Fruit fly (Drosophila melanogaster) whole organism, embryonic: ENCODE results near the gene alpha-Est1.

ENCODE experiments used
- Bdp1 ChIP-seq: fragments of 200-800 bp; sonication (Bioruptor generic); optimal IDR thresholded peaks from 3 replicates; lab custom pipeline; 2016; ENCODE audit warnings: missing biosample characterization, missing genetic modification characterization
- C15 ChIP-seq: fragments of 200-800 bp; sonication (Bioruptor generic); IDR thresholded peaks from 3 replicates; pipeline ENCODE4 v1.3.6; 2022; ENCODE audit warnings: missing biosample characterization, missing genetic modification characterization
- CG12071 ChIP-seq: fragments of 200-800 bp; sonication (Bioruptor generic); optimal IDR thresholded peaks from 3 replicates; lab custom pipeline; 2018; ENCODE audit warnings: missing biosample characterization, mild to moderate bottlenecking, missing genetic modification characterization
- CG12104 ChIP-seq: fragments of 200-800 bp; sonication (Bioruptor generic); optimal IDR thresholded peaks from 3 replicates; lab custom pipeline; 2016; ENCODE audit warnings: missing biosample characterization, missing genetic modification characterization
- CG12391 ChIP-seq: fragments of 200-800 bp; sonication (Bioruptor generic); optimal IDR thresholded peaks from 3 replicates; lab custom pipeline; 2018; ENCODE audit warnings: missing biosample characterization, mild to moderate bottlenecking, missing genetic modification characterization, moderate library complexity
- CG14441 ChIP-seq: fragments of 200-800 bp; sonication (Bioruptor generic); IDR thresholded peaks from 2 replicates; pipeline ENCODE4 v1.3.6; 2022; ENCODE audit warnings: missing biosample characterization, missing genetic modification characterization
- CG15479 ChIP-seq: fragments of 200-800 bp; sonication (Bioruptor generic); optimal IDR thresholded peaks from 3 replicates; lab custom pipeline; 2019; ENCODE audit warnings: missing biosample characterization, mild to moderate bottlenecking, missing genetic modification characterization, moderate library complexity
- CG15696 ChIP-seq: fragments of 200-800 bp; sonication (Bioruptor generic); optimal IDR thresholded peaks from 2 replicates; lab custom pipeline; 2019; ENCODE audit warnings: missing biosample characterization, mild to moderate bottlenecking, missing genetic modification characterization, moderate library complexity
- CG1603 ChIP-seq: fragments of 200-800 bp; sonication (Bioruptor generic); optimal IDR thresholded peaks from 2 replicates; lab custom pipeline; 2019; ENCODE audit warnings: missing biosample characterization, mild to moderate bottlenecking, missing genetic modification characterization, moderate library complexity
- CG2129 ChIP-seq: fragments of 200-800 bp; sonication (Bioruptor generic); IDR thresholded peaks from 2 replicates; pipeline ENCODE4 v1.3.6; 2022; ENCODE audit warnings: missing biosample characterization, missing genetic modification characterization; ENCODE audit not compliant: partially characterized antibody
- CG2678 ChIP-seq: fragments of 200-800 bp; sonication (Bioruptor generic); optimal IDR thresholded peaks from 3 replicates; lab custom pipeline; 2019; ENCODE audit warnings: missing biosample characterization, mild to moderate bottlenecking, missing genetic modification characterization, moderate library complexity
- CG31365 ChIP-seq: fragments of 200-800 bp; sonication (Bioruptor generic); optimal IDR thresholded peaks from 2 replicates; lab custom pipeline; 2018; ENCODE audit warnings: missing biosample characterization, mild to moderate bottlenecking, missing genetic modification characterization
- CG34422 ChIP-seq: fragments of 200-800 bp; sonication (Bioruptor generic); IDR thresholded peaks from 3 replicates; pipeline ENCODE4 v1.3.6; 2022; ENCODE audit warnings: missing biosample characterization, missing genetic modification characterization
- CG4617 ChIP-seq: fragments of 200-800 bp; sonication (Bioruptor generic); optimal IDR thresholded peaks from 3 replicates; lab custom pipeline; 2016; ENCODE audit warnings: missing biosample characterization, missing genetic modification characterization, borderline replicate concordance
- CG5180 ChIP-seq: fragments of 200-800 bp; sonication (Bioruptor generic); optimal IDR thresholded peaks from 3 replicates; lab custom pipeline; 2017; ENCODE audit warnings: missing biosample characterization, missing genetic modification characterization, mild to moderate bottlenecking, moderate library complexity, missing genetic modification reagents
- Dip3 ChIP-seq: fragments of 200-800 bp; sonication (Bioruptor generic); optimal IDR thresholded peaks from 3 replicates; lab custom pipeline; 2016; ENCODE audit warnings: missing biosample characterization, missing genetic modification characterization
- Doc2 ChIP-seq: fragments of 200-800 bp; sonication (Bioruptor generic); IDR thresholded peaks from 2 replicates; pipeline ENCODE4 v1.3.6; 2022; ENCODE audit warnings: missing biosample characterization, missing genetic modification characterization
- Drgx ChIP-seq: fragments of 200-800 bp; sonication (Bioruptor generic); IDR thresholded peaks from 2 replicates; pipeline ENCODE4 v1.3.6; 2022; ENCODE audit warnings: missing biosample characterization, missing genetic modification characterization
- Gug ChIP-seq: fragments of 200-800 bp; sonication (Bioruptor generic); IDR thresholded peaks from 4 replicates; pipeline ENCODE4 v1.3.6; 2022; ENCODE audit warnings: missing biosample characterization, missing genetic modification characterization
- HLH3B ChIP-seq: fragments of 200-800 bp; sonication (Bioruptor generic); IDR thresholded peaks from 2 replicates; pipeline ENCODE4 v1.3.6; 2022; ENCODE audit warnings: missing biosample characterization, missing genetic modification characterization
- Hr39 ChIP-seq: fragments of >200 bp; optimal IDR thresholded peaks from 2 replicates; lab custom pipeline; 2017
- MTF-1 ChIP-seq: fragments of 200-800 bp; sonication (Bioruptor generic); optimal IDR thresholded peaks from 2 replicates; lab custom pipeline; 2018; ENCODE audit warnings: missing biosample characterization, mild to moderate bottlenecking, missing genetic modification characterization, borderline replicate concordance
- NC2α ChIP-seq: fragments of 200-800 bp; sonication (Bioruptor generic); optimal IDR thresholded peaks from 2 replicates; lab custom pipeline; 2016; ENCODE audit warnings: missing biosample characterization, missing genetic modification characterization
- Side ChIP-seq: fragments of 200-800 bp; sonication (Bioruptor generic); optimal IDR thresholded peaks from 2 replicates; lab custom pipeline; 2016; ENCODE audit warnings: missing biosample characterization, missing genetic modification characterization
- Six4 ChIP-seq: fragments of 200-800 bp; sonication (Bioruptor generic); optimal IDR thresholded peaks from 2 replicates; lab custom pipeline; 2016; ENCODE audit warnings: missing biosample characterization, missing genetic modification characterization
- Usf ChIP-seq: fragments of 200-800 bp; sonication (Bioruptor generic); optimal IDR thresholded peaks from 2 replicates; lab custom pipeline; 2017; ENCODE audit warnings: missing genotype, missing biosample characterization, missing genetic modification characterization
- Xrp1 ChIP-seq: fragments of 200-800 bp; sonication (Bioruptor generic); IDR thresholded peaks from 2 replicates; pipeline ENCODE4 v1.3.6; 2022; ENCODE audit warnings: missing biosample characterization, missing genetic modification characterization
- aop ChIP-seq: fragments of 200-800 bp; sonication (Bioruptor generic); IDR thresholded peaks from 2 replicates; pipeline ENCODE4 v1.3.6; 2022; ENCODE audit warnings: missing biosample characterization, missing genetic modification characterization
- croc ChIP-seq: fragments of 200-800 bp; sonication (Bioruptor generic); conservative IDR thresholded peaks from 3 replicates; pipeline ENCODE4 v1.3.6; 2022; ENCODE audit warnings: missing biosample characterization, missing genetic modification characterization
- dysf ChIP-seq: fragments of 200-800 bp; sonication (Bioruptor generic); IDR thresholded peaks from 3 replicates; pipeline ENCODE4 v1.3.6; 2022; ENCODE audit warnings: missing biosample characterization, missing genetic modification characterization
- eve ChIP-seq, 2 experiments: fragments of >200 bp; optimal IDR thresholded peaks; 2 replicates each; lab custom pipeline; 2017; ENCODE audit warnings: missing biosample characterization in 2 of 2, missing genetic modification characterization in 2 of 2
- exex ChIP-seq: fragments of 200-800 bp; sonication (Bioruptor generic); optimal IDR thresholded peaks from 4 replicates; lab custom pipeline; 2018; ENCODE audit warnings: missing biosample characterization, mild to moderate bottlenecking, missing genetic modification characterization, moderate library complexity
- ham ChIP-seq: fragments of 200-800 bp; sonication (Bioruptor generic); IDR thresholded peaks from 2 replicates; pipeline ENCODE4 v1.3.6; 2022; ENCODE audit warnings: missing biosample characterization, missing genetic modification characterization
- hbn ChIP-seq: fragments of 200-800 bp; sonication (Bioruptor generic); IDR thresholded peaks from 2 replicates; pipeline ENCODE4 v1.3.6; 2022; ENCODE audit warnings: missing biosample characterization, missing genetic modification characterization; ENCODE audit not compliant: partially characterized antibody
- jigr1 ChIP-seq: fragments of 200-800 bp; sonication (Bioruptor generic); IDR thresholded peaks from 3 replicates; pipeline ENCODE4 v1.3.6; 2022; ENCODE audit warnings: missing biosample characterization, missing genetic modification characterization
- kah ChIP-seq: fragments of 200-800 bp; sonication (Bioruptor generic); optimal IDR thresholded peaks from 2 replicates; lab custom pipeline; 2018; ENCODE audit warnings: missing biosample characterization, mild to moderate bottlenecking, missing genetic modification characterization
- lmd ChIP-seq: fragments of 200-800 bp; sonication (Bioruptor generic); IDR thresholded peaks from 2 replicates; pipeline ENCODE4 v1.3.6; 2022; ENCODE audit warnings: missing biosample characterization, missing genetic modification characterization
- maf-S ChIP-seq: fragments of 200-800 bp; sonication (Bioruptor generic); optimal IDR thresholded peaks from 2 replicates; lab custom pipeline; 2016; ENCODE audit warnings: missing biosample characterization, missing genetic modification characterization
- nau ChIP-seq: fragments of 200-800 bp; sonication (Bioruptor generic); optimal IDR thresholded peaks from 3 replicates; lab custom pipeline; 2017; ENCODE audit warnings: missing biosample characterization, mild to moderate bottlenecking, missing genetic modification characterization, missing genetic modification reagents
- nerfin-1 ChIP-seq: fragments of 200-800 bp; sonication (Bioruptor generic); optimal IDR thresholded peaks from 3 replicates; lab custom pipeline; 2019; ENCODE audit warnings: missing biosample characterization, mild to moderate bottlenecking, missing genetic modification characterization, moderate library complexity
- oc ChIP-seq: fragments of 200-800 bp; sonication (Bioruptor generic); optimal IDR thresholded peaks from 2 replicates; lab custom pipeline; 2018; ENCODE audit warnings: missing biosample characterization, mild to moderate bottlenecking, missing genetic modification characterization, moderate library complexity
- otp ChIP-seq: fragments of 200-800 bp; sonication (Bioruptor generic); IDR thresholded peaks from 3 replicates; pipeline ENCODE4, ENCODE4 v1.3.6; 2022; ENCODE audit warnings: missing biosample characterization, missing genetic modification characterization
- pb ChIP-seq: fragments of 200-800 bp; sonication (Bioruptor generic); optimal IDR thresholded peaks from 3 replicates; lab custom pipeline; 2016; ENCODE audit warnings: missing biosample characterization, missing genetic modification characterization
- salm ChIP-seq: fragments of 200-800 bp; sonication (Bioruptor generic); optimal IDR thresholded peaks from 2 replicates; lab custom pipeline; 2018; ENCODE audit warnings: missing biosample characterization, mild to moderate bottlenecking, missing genetic modification characterization
- sens ChIP-seq: fragments of 200-800 bp; sonication (Bioruptor generic); peaks from one replicate; lab custom pipeline; 2016; ENCODE audit warnings: missing biosample characterization, missing genetic modification characterization
- sob ChIP-seq: fragments of 200-800 bp; sonication (Bioruptor generic); IDR thresholded peaks from 2 replicates; pipeline ENCODE4 v1.3.6; 2022; ENCODE audit warnings: missing biosample characterization, missing genetic modification characterization
- tna ChIP-seq: fragments of 200-800 bp; sonication (Bioruptor generic); IDR thresholded peaks from 2 replicates; pipeline ENCODE4 v1.3.6; 2022; ENCODE audit warnings: missing biosample characterization, missing genetic modification characterization; ENCODE audit not compliant: partially characterized antibody
- ttk ChIP-seq: fragments of 200-800 bp; sonication (Bioruptor generic); IDR thresholded peaks from 2 replicates; pipeline ENCODE4 v2.1.2; 2022; ENCODE audit warnings: missing biosample characterization, missing genetic modification characterization
- twi ChIP-seq: fragments of 200-800 bp; optimal IDR thresholded peaks from 2 replicates; lab custom pipeline; 2019; ENCODE audit warnings: missing biosample characterization, mild to moderate bottlenecking, missing genetic modification characterization, moderate library complexity
- zen2 ChIP-seq: fragments of 200-800 bp; sonication (Bioruptor generic); IDR thresholded peaks from 3 replicates; pipeline ENCODE4 v1.3.6; 2022; ENCODE audit warnings: missing biosample characterization, missing genetic modification characterization; ENCODE audit not compliant: partially characterized antibody

The alpha-Est1 gene

DNA sequence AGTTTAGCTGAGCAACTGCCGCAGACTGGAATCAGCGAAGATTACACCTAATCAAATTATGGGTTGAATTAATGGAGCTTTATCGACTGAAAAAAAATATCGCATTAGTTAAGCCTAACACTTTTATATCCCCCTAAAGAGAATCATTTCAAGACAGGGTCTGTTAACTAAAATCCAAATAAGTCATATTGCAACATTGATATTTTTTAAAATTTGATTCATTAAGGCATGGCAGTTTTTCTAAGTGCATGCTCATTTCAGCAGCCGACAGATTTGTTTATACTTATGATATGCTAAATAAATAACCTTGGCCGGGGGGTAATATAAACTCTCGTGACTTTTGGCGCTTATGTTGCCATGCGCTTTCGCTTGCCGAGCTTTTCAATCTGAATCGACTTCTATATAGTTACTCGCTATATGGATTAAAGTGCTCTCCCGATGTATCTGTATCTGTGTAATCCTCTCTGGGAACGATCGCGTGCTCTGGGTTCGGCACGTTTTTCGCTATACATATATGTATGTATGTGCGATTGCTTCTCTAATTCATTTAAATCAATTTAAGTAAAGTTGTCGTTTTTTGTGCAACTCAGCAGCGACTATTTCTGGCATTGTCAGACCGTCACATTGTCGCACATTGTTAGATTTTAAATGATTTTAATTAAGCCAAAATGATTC is 42.5 kb downstream of the alpha-Est1 start (continued):
- TF ChIP-seq aop (GFP tag; lab: Robert Waterston, UW) (no peak), salm (tag; lab: Kevin White, UChicago) (no peak), kah (GFP tag; lab: Kevin White, UChicago) (no peak), Doc2 (GFP tag; lab: Robert Waterston, UW) (0 out of 2 replicates have a peak, but pooled peaks have one; percentile 36), sens (peak; percentile 92), HLH3B (peak; percentile 57), CG1603 (tag; lab: Kevin White, UChicago) (peak; percentile 62), Usf (GFP tag; lab: Kevin White, UChicago) (peak; percentile 66), Drgx (GFP tag; lab: Robert Waterston, UW) (no peak; the same call in 1 of the 2 replicates), eve (GFP tag; optimal IDR thresholded peaks at IDR 0.05; lab: Kevin White, UChicago) (peak in 1 of 2 experiments; percentile 24), CG5180 (no peak), CG2678 (peak; percentile 90), Side (GFP tag; lab: Kevin White, UChicago) (peak; percentile 88), CG14441 (GFP tag; lab: Robert Waterston, UW) (peak; percentile 81), oc (tag; lab: Kevin White, UChicago) (no peak), maf-S (GFP tag; lab: Kevin White, UChicago) (peak; percentile 84), Hr39 (lab: Kevin White, UChicago) (no peak), CG12391 (tag; lab: Kevin White, UChicago) (peak; percentile 76), MTF-1 (GFP tag; lab: Kevin White, UChicago) (peak; percentile 12), Gug (GFP tag; lab: Robert Waterston, UW) (peak; percentile 67; the same call in 2 of the 4 replicates), otp (no peak; the same call in 2 of the 3 replicates), ttk (GFP tag; lab: Robert Waterston, UW) (no peak), zen2 (GFP tag; lab: Robert Waterston, UW) (no peak), lmd (GFP tag; lab: Robert Waterston, UW) (peak; percentile 91), jigr1 (GFP tag; lab: Robert Waterston, UW) (no peak), Six4 (GFP tag; lab: Kevin White, UChicago) (peak; percentile 11), NC2α (GFP tag; lab: Kevin White, UChicago) (peak; percentile 30), CG12104 (GFP tag; lab: Kevin White, UChicago) (peak; percentile 53), Xrp1 (GFP tag; lab: Robert Waterston, UW) (peak; percentile 58), CG12071 (GFP tag; lab: Kevin White, UChicago) (peak; percentile 79), ham (peak; percentile 36; the same call in 1 of the 2 replicates), C15 (peak; percentile 77), nau (GFP tag; lab: Kevin White, UChicago) (peak; percentile 69), CG31365 (peak; percentile 40), CG15479 (GFP tag; lab: Kevin White, UChicago) (no peak), croc (0 out of 3 replicates have a peak, but pooled peaks have one; percentile 14), sob (peak; percentile 90), exex (tag; lab: Kevin White, UChicago) (peak; percentile 64), dysf (peak; percentile 90), pb (GFP tag; lab: Kevin White, UChicago) (peak; percentile 62), CG15696 (tag; lab: Kevin White, UChicago) (peak; percentile 27), Dip3 (GFP tag; lab: Kevin White, UChicago) (peak; percentile 93), CG4617 (GFP tag; lab: Kevin White, UChicago) (peak; percentile 32), nerfin-1 (tag; lab: Kevin White, UChicago) (no peak), twi (tag; lab: Kevin White, UChicago) (no peak), CG2129 (GFP tag; lab: Robert Waterston, UW) (no peak), tna (no peak), CG34422 (GFP tag; lab: Robert Waterston, UW) (peak; percentile 67; the same call in 2 of the 3 replicates), hbn (no peak), Bdp1 (GFP tag; lab: Kevin White, UChicago) (peak; percentile 70)
